Worm (Caenorhabditis elegans) whole organism, L3 larva: ENCODE measurements around the gene R11D1.4.

ENCODE experiments used
- aly-2 ChIP-seq: fragments of 150-350 bp; optimal IDR thresholded peaks from 2 replicates; lab custom pipeline; 2014; ENCODE audit warnings: missing biosample characterization, missing genetic modification characterization
- ama-1 ChIP-seq: fragments of 150-350 bp; optimal IDR thresholded peaks from 2 replicates; lab custom pipeline; 2018
- ceh-16 ChIP-seq: sonication (generic microtip); optimal IDR thresholded peaks from 2 replicates; lab custom pipeline; 2017; ENCODE audit warnings: missing biosample characterization, missing genetic modification characterization
- ceh-28 ChIP-seq: fragments of 150-350 bp; optimal IDR thresholded peaks from 2 replicates; lab custom pipeline; 2014; ENCODE audit warnings: missing biosample characterization, missing genetic modification reagents, missing genetic modification characterization
- ceh-82 ChIP-seq: fragments of 150-350 bp; optimal IDR thresholded peaks from 2 replicates; lab custom pipeline; 2014; ENCODE audit warnings: missing biosample characterization, missing genetic modification characterization
- ceh-9 ChIP-seq: sonication (generic microtip); optimal IDR thresholded peaks from 2 replicates; lab custom pipeline; 2018; ENCODE audit warnings: missing biosample characterization, missing genetic modification characterization
- daf-12 ChIP-seq: fragments of 150-350 bp; optimal IDR thresholded peaks from 2 replicates; lab custom pipeline; 2014; ENCODE audit warnings: missing biosample characterization, missing genetic modification reagents, missing genetic modification characterization
- egl-27 ChIP-seq: sonication (generic microtip); optimal IDR thresholded peaks from 4 replicates; lab custom pipeline; 2017; ENCODE audit warnings: missing biosample characterization, missing genetic modification reagents, missing genetic modification characterization
- egl-5 ChIP-seq: fragments of 150-350 bp; optimal IDR thresholded peaks from 2 replicates; lab custom pipeline; 2017; ENCODE audit warnings: missing biosample characterization, missing genetic modification reagents, missing genetic modification characterization, inconsistent platforms
- elt-1 ChIP-seq: fragments of 150-350 bp; optimal IDR thresholded peaks from 2 replicates; lab custom pipeline; 2014; ENCODE audit warnings: missing biosample characterization, missing genetic modification characterization
- elt-2 ChIP-seq: sonication (generic microtip); optimal IDR thresholded peaks from 2 replicates; lab custom pipeline; 2016; ENCODE audit warnings: missing genetic modification reagents, mild to moderate bottlenecking, missing genetic modification characterization, missing compliant biosample characterization
- eor-1 ChIP-seq, 2 experiments: fragments of 150-350 bp; optimal IDR thresholded peaks; 2 replicates each; lab custom pipeline; 2014 to 2018; ENCODE audit warnings: missing biosample characterization in 2 of 2, missing genetic modification characterization in 2 of 2
- fkh-2 ChIP-seq: fragments of 150-350 bp; optimal IDR thresholded peaks from 2 replicates; lab custom pipeline; 2014; ENCODE audit warnings: missing biosample characterization, missing genetic modification reagents, missing genetic modification characterization
- fos-1 ChIP-seq: fragments of 150-350 bp; optimal IDR thresholded peaks from 2 replicates; lab custom pipeline; 2014; ENCODE audit warnings: missing biosample characterization, missing genetic modification characterization
- hmg-11 ChIP-seq: sonication (generic microtip); optimal IDR thresholded peaks from 2 replicates; lab custom pipeline; 2016; ENCODE audit warnings: missing genetic modification characterization, missing compliant biosample characterization
- jun-1 ChIP-seq: fragments of 150-350 bp; optimal IDR thresholded peaks from 2 replicates; lab custom pipeline; 2014; ENCODE audit warnings: missing biosample characterization, missing genetic modification reagents, missing genetic modification characterization
- lin-15B ChIP-seq: fragments of 150-350 bp; optimal IDR thresholded peaks from 2 replicates; lab custom pipeline; 2014; ENCODE audit warnings: missing biosample characterization, missing genetic modification characterization
- lin-39 ChIP-seq: fragments of 150-350 bp; optimal IDR thresholded peaks from 2 replicates; lab custom pipeline; 2018; ENCODE audit warnings: missing biosample characterization, missing genetic modification reagents, missing genetic modification characterization
- lsy-12 ChIP-seq: sonication (generic microtip); optimal IDR thresholded peaks from 2 replicates; lab custom pipeline; 2016; ENCODE audit warnings: mild to moderate bottlenecking, missing genetic modification characterization, missing compliant biosample characterization
- mdl-1 ChIP-seq: fragments of 150-350 bp; optimal IDR thresholded peaks from 2 replicates; lab custom pipeline; 2014; ENCODE audit warnings: missing biosample characterization, missing genetic modification characterization
- mml-1 ChIP-seq: fragments of 150-350 bp; sonication (generic microtip); optimal IDR thresholded peaks from 3 replicates; lab custom pipeline; 2014; ENCODE audit warnings: missing biosample characterization, missing genetic modification characterization
- nfya-1 ChIP-seq: sonication (generic microtip); optimal IDR thresholded peaks from 2 replicates; lab custom pipeline; 2017; ENCODE audit warnings: missing genetic modification characterization, mild to moderate bottlenecking, missing compliant biosample characterization, antibody characterized with exemption, moderate library complexity; ENCODE audit not compliant: insufficient read depth
- nhr-12 ChIP-seq: fragments of 150-350 bp; optimal IDR thresholded peaks from 2 replicates; lab custom pipeline; 2014; ENCODE audit warnings: missing biosample characterization, missing genetic modification characterization
- nhr-23 ChIP-seq: fragments of 150-350 bp; optimal IDR thresholded peaks from 2 replicates; lab custom pipeline; 2014; ENCODE audit warnings: missing biosample characterization, missing genetic modification reagents, missing genetic modification characterization
- nhr-237 ChIP-seq: fragments of 150-350 bp; optimal IDR thresholded peaks from 2 replicates; lab custom pipeline; 2014; ENCODE audit warnings: missing biosample characterization, missing genetic modification characterization
- nhr-25 ChIP-seq: sonication (generic microtip); optimal IDR thresholded peaks from 2 replicates; lab custom pipeline; 2017; ENCODE audit warnings: missing biosample characterization, missing genetic modification characterization
- nhr-28 ChIP-seq: fragments of 150-350 bp; optimal IDR thresholded peaks from 2 replicates; lab custom pipeline; 2014; ENCODE audit warnings: missing biosample characterization, missing genetic modification characterization
- nhr-43 ChIP-seq: sonication (generic microtip); optimal IDR thresholded peaks from 2 replicates; lab custom pipeline; 2016; ENCODE audit warnings: mild to moderate bottlenecking, missing genetic modification characterization, missing compliant biosample characterization; ENCODE audit not compliant: poor library complexity, severe bottlenecking
- nhr-67 ChIP-seq: fragments of 150-350 bp; optimal IDR thresholded peaks from 2 replicates; lab custom pipeline; 2014; ENCODE audit warnings: missing biosample characterization, missing genetic modification characterization
- nhr-76 ChIP-seq: fragments of 150-350 bp; sonication (generic microtip); optimal IDR thresholded peaks from 5 replicates; lab custom pipeline; 2014; ENCODE audit warnings: missing biosample characterization, missing genetic modification characterization
- nhr-77 ChIP-seq: fragments of 150-350 bp; optimal IDR thresholded peaks from 2 replicates; lab custom pipeline; 2014; ENCODE audit warnings: missing biosample characterization, missing genetic modification characterization
- pha-4 ChIP-seq: fragments of 150-350 bp; optimal IDR thresholded peaks from 2 replicates; lab custom pipeline; 2014; ENCODE audit warnings: missing biosample characterization, missing genetic modification reagents, missing genetic modification characterization
- pqm-1 ChIP-seq: fragments of 150-350 bp; optimal IDR thresholded peaks from 2 replicates; lab custom pipeline; 2017; ENCODE audit warnings: missing biosample characterization, missing genetic modification characterization, inconsistent platforms
- sea-2 ChIP-seq: fragments of 150-350 bp; sonication (generic microtip); optimal IDR thresholded peaks from 4 replicates; lab custom pipeline; 2014; ENCODE audit warnings: missing biosample characterization, missing genetic modification reagents, missing genetic modification characterization
- skn-1 ChIP-seq: fragments of 150-350 bp; optimal IDR thresholded peaks from 2 replicates; lab custom pipeline; 2014; ENCODE audit warnings: missing biosample characterization, missing genetic modification characterization
- snpc-4 ChIP-seq: fragments of 150-350 bp; optimal IDR thresholded peaks from 2 replicates; lab custom pipeline; 2014; ENCODE audit warnings: missing biosample characterization, missing genetic modification characterization
- tbx-2 ChIP-seq: sonication (generic microtip); optimal IDR thresholded peaks from 2 replicates; lab custom pipeline; 2016; ENCODE audit warnings: mild to moderate bottlenecking, missing genetic modification characterization, missing compliant biosample characterization
- unc-39 ChIP-seq: sonication (generic microtip); optimal IDR thresholded peaks from 4 replicates; lab custom pipeline; 2017; ENCODE audit warnings: missing biosample characterization, missing genetic modification characterization
- zag-1 ChIP-seq: fragments of 150-350 bp; optimal IDR thresholded peaks from 2 replicates; lab custom pipeline; 2014; ENCODE audit warnings: missing biosample characterization, missing genetic modification characterization
- ztf-11 ChIP-seq: fragments of 150-350 bp; optimal IDR thresholded peaks from 2 replicates; lab custom pipeline; 2014; ENCODE audit warnings: missing biosample characterization, missing genetic modification characterization
- ztf-4 ChIP-seq: fragments of 150-350 bp; optimal IDR thresholded peaks from 2 replicates; lab custom pipeline; 2014; ENCODE audit warnings: missing biosample characterization, missing genetic modification characterization

Gene R11D1.4

ce11 chrV:12708305-12708704 is 5.7 kb downstream of the R11D1.4 start, which contains the start of gene R11D1.2:
Gene R11D1.2 (plus strand): TSS chrV:12708605.
- no peak for TF ChIP-seq eor-1 (tag; optimal IDR thresholded peaks at IDR 0.05; lab: Kevin White, UChicago)
- TF ChIP-seq lin-15B (tag; lab: Kevin White, UChicago) = no peak
- no peak for TF ChIP-seq ceh-82 (tag; lab: Kevin White, UChicago)
- no peak for TF ChIP-seq nhr-12 (tag; lab: Kevin White, UChicago)
- TF ChIP-seq nhr-76 (tag; lab: Kevin White, UChicago) = no peak
- TF ChIP-seq nhr-28 (tag; lab: Kevin White, UChicago) = no peak
- TF ChIP-seq mml-1 (tag; lab: Kevin White, UChicago) = no peak
- TF ChIP-seq tbx-2 (tag; lab: Kevin White, UChicago) = no peak
- TF ChIP-seq daf-12 (tag; lab: Kevin White, UChicago) = no peak
- TF ChIP-seq, all 47 proteins: peak for 0

ce11 chrV:12706511-12706910 is 7.5 kb downstream of the R11D1.4 start:
- TF ChIP-seq nfya-1 (tag; lab: Kevin White, UChicago) (no peak), mml-1 (tag; lab: Kevin White, UChicago) (no peak), eor-1 (tag; optimal IDR thresholded peaks at IDR 0.05; lab: Kevin White, UChicago) (no peak), ceh-9 (tag; lab: Kevin White, UChicago) (no peak), hmg-11 (no peak), nhr-237 (tag; lab: Kevin White, UChicago) (no peak), nhr-25 (no peak), ztf-11 (tag; lab: Kevin White, UChicago) (no peak), fos-1 (tag; lab: Kevin White, UChicago) (no peak), elt-2 (tag; lab: Kevin White, UChicago) (no peak), ceh-16 (no peak), pqm-1 (tag; lab: Kevin White, UChicago) (no peak), skn-1 (no peak), lin-39 (tag; lab: Kevin White, UChicago) (no peak), ztf-4 (tag; lab: Kevin White, UChicago) (no peak), sea-2 (GFP tag; lab: Kevin White, UChicago) (no peak), unc-39 (tag; lab: Kevin White, UChicago) (no peak), ceh-28 (no peak), egl-5 (tag; lab: Kevin White, UChicago) (no peak)
- TF ChIP-seq, all 47 proteins: peak for 0

ce11 chrV:12704077-12704476 is 9.9 kb downstream of the R11D1.4 start, which contains the start of gene R11D1.1:
Gene R11D1.1 (plus strand): TSS chrV:12704377.
- TF ChIP-seq daf-12 (tag; lab: Kevin White, UChicago) (no peak), elt-1 (no peak), sea-2 (GFP tag; lab: Kevin White, UChicago) (no peak), ztf-4 (tag; lab: Kevin White, UChicago) (no peak), ceh-16 (no peak), nhr-12 (tag; lab: Kevin White, UChicago) (no peak), nhr-43 (no peak), nfya-1 (tag; lab: Kevin White, UChicago) (no peak)

DNA sequence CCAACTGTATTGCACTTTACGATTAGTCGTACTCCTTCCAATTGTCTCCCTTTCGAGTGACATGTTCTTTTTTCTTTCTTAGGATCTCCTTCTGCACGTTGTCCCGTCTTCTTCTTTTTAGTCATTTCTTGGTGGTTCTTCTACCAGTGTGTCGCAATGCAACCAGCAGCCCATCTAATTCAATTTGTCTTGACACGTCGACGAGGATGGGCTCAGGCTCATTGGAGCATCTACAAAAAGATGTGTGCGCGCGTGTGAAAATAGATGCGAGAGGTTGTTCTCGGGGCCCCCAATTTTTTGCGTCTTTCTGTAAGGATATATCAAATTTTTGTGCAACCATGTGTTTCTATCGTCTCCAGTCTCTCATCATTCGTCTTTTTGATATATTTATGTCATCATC is 12.4 kb downstream of the R11D1.4 start:
- TF ChIP-seq pqm-1 (tag; lab: Kevin White, UChicago) (no peak), nhr-76 (tag; lab: Kevin White, UChicago) (no peak), nhr-67 (tag; lab: Kevin White, UChicago) (no peak), egl-5 (tag; lab: Kevin White, UChicago) (no peak), nhr-28 (tag; lab: Kevin White, UChicago) (no peak), ama-1 (lab: Kevin White, UChicago) (no peak), eor-1 (tag; optimal IDR thresholded peaks at IDR 0.05; lab: Kevin White, UChicago) (no peak), aly-2 (tag; lab: Kevin White, UChicago) (no peak), pha-4 (tag; lab: Kevin White, UChicago) (no peak), ceh-9 (tag; lab: Kevin White, UChicago) (no peak), nhr-43 (no peak), daf-12 (tag; lab: Kevin White, UChicago) (no peak), zag-1 (tag; lab: Kevin White, UChicago) (no peak), elt-1 (no peak), nhr-25 (no peak), skn-1 (no peak)
- TF ChIP-seq, all 47 proteins: peak for 0

DNA sequence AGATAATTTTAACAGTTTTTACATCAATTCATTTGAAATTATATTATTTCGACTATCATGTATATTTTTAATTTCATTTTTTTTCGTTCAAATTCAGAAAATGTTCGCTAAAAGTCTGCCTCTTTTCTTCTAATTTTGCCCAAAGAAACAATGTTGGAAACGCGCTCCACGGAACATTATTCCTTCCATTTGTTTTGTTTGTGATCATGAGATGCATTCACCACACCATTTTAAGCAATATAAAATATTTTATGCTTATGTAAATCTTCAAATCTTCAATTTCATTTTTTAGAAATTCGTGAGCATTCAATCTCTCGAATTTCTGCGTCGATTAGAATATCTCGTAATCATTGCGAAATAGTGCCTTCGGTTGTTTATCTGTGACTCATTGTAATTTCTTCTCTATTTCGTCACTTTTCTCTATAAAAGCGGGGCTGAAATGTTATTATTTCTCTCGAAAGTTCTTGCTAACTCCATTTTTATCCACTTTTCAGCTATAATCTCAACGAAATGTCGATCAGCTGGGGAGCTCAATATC is 16.6 kb downstream of the R11D1.4 start, which contains the start of gene istr-1:
istr-1 (plus strand) TSS at position 495 of the 538 bp plus-strand sequence.
- TF ChIP-seq egl-27 (tag; lab: Kevin White, UChicago) (no peak), ama-1 (lab: Kevin White, UChicago) (no peak), hmg-11 (peak; percentile 22), mml-1 (tag; lab: Kevin White, UChicago) (no peak), pha-4 (tag; lab: Kevin White, UChicago) (peak; percentile 36), nhr-25 (no peak), sea-2 (GFP tag; lab: Kevin White, UChicago) (no peak), mdl-1 (tag; lab: Kevin White, UChicago) (no peak), lin-15B (tag; lab: Kevin White, UChicago) (peak; percentile 51), nhr-67 (tag; lab: Kevin White, UChicago) (no peak), eor-1 (tag; optimal IDR thresholded peaks at IDR 0.05; lab: Kevin White, UChicago) (no peak), nhr-28 (tag; lab: Kevin White, UChicago) (no peak), lin-39 (tag; lab: Kevin White, UChicago) (no peak), tbx-2 (tag; lab: Kevin White, UChicago) (no peak), ceh-28 (no peak), ceh-16 (no peak), fkh-2 (tag; lab: Kevin White, UChicago) (no peak), ztf-11 (tag; lab: Kevin White, UChicago) (no peak), ceh-9 (tag; lab: Kevin White, UChicago) (no peak), nhr-23 (tag; lab: Kevin White, UChicago) (no peak), lsy-12 (tag; lab: Kevin White, UChicago) (no peak), nhr-77 (tag; lab: Kevin White, UChicago) (no peak), snpc-4 (peak; percentile 17), jun-1 (tag; lab: Kevin White, UChicago) (peak; percentile 16)
